Fruit fly (Drosophila melanogaster): ENCODE data around the gene CG31954.
A peak's percentile ranks its signal among the peaks of the same experiment; 100 is the strongest.

Gene CG31954

DNA sequence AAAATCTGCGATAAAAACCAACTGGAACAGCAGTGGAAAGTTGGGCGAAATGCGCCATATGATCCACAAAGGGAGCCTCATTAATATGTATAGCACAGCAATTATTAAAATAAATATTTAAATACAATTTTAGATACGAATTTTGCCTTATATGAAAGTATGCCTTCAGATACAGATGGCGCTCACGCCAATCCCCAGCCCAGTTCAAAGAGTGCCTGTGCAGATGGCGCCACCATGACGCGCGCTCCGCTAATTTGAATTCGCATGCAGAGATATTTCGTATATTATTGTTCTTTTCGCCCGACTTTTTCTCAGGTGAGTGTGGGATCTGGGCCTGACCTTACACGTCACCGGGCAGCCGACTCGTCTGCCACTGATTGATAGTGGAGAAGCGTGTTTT, 37.7 kb downstream of the CG31954 start, which contains the start of gene Pgant4 (continued):
- TF ChIP-seq fd96Cb (tag; optimal IDR thresholded peaks at IDR 0.05) (no peak), CG6791 (GFP tag; IDR thresholded peaks at IDR 0.05; ENCODE audit: partially characterized antibody) (0 out of 3 replicates have a peak, but pooled peaks have one; percentile 44), Xbp1 (GFP tag; optimal IDR thresholded peaks at IDR 0.05) (peak; percentile 80), Sry-δ (GFP tag; optimal IDR thresholded peaks at IDR 0.05) (no peak), mirr (GFP tag; optimal IDR thresholded peaks at IDR 0.05) (no peak), CG31365 (tag; optimal IDR thresholded peaks at IDR 0.05) (peak; percentile 14), ewg (GFP tag; optimal IDR thresholded peaks at IDR 0.05) (no peak), CG4404 (GFP tag; IDR thresholded peaks at IDR 0.05) (no peak), sisA (GFP tag; IDR thresholded peaks at IDR 0.05) (peak; percentile 51), CG3407 (GFP tag; optimal IDR thresholded peaks at IDR 0.05) (no peak), CG33213 (GFP tag; optimal IDR thresholded peaks at IDR 0.05) (peak; percentile 35), Blimp-1 (GFP tag; optimal IDR thresholded peaks at IDR 0.05) (no peak), knrl (GFP tag; IDR thresholded peaks at IDR 0.05; ENCODE audit: partially characterized antibody) (no peak; the same call in 2 of the 3 replicates), Oaz (GFP tag; IDR thresholded peaks at IDR 0.05) (no peak), ftz-f1 (GFP tag; optimal IDR thresholded peaks at IDR 0.05) (peak; percentile 33), unc-4 (GFP tag; IDR thresholded peaks at IDR 0.05; ENCODE audit: partially characterized antibody) (no peak), CG14965 (GFP tag; optimal IDR thresholded peaks at IDR 0.05; ENCODE audit: borderline replicate concordance) (no peak), dan (GFP tag; IDR thresholded peaks at IDR 0.05) (no peak), tap (tag; optimal IDR thresholded peaks at IDR 0.05) (no peak), grau (tag; optimal IDR thresholded peaks at IDR 0.05) (peak; percentile 64), CG9609 (GFP tag; optimal IDR thresholded peaks at IDR 0.05) (peak; percentile 24), cato (GFP tag; optimal IDR thresholded peaks at IDR 0.05; ENCODE audit: borderline replicate concordance) (peak; percentile 3), CG18011 (GFP tag; optimal IDR thresholded peaks at IDR 0.05) (no peak), CG34376 (GFP tag; optimal IDR thresholded peaks at IDR 0.05) (peak; percentile 13), CG14014 (GFP tag; IDR thresholded peaks at IDR 0.05) (peak; percentile 54; the same call in 1 of the 2 replicates), Vsx1 (GFP tag; optimal IDR thresholded peaks at IDR 0.05) (no peak), CG15696 (tag; optimal IDR thresholded peaks at IDR 0.05) (peak; percentile 56), cwo (GFP tag; optimal IDR thresholded peaks at IDR 0.05) (no peak), CG12104 (GFP tag; optimal IDR thresholded peaks at IDR 0.05) (no peak), da (GFP tag; optimal IDR thresholded peaks at IDR 0.05) (no peak), ken (GFP tag; IDR thresholded peaks at IDR 0.05) (peak; percentile 73), CG6654 (GFP tag; optimal IDR thresholded peaks at IDR 0.05) (no peak), org-1 (GFP tag; optimal IDR thresholded peaks at IDR 0.05) (no peak), bcd (GFP tag; optimal IDR thresholded peaks at IDR 0.05) (peak; percentile 31), pan (optimal IDR thresholded peaks at IDR 0.05) (no peak), pan (GFP tag; optimal IDR thresholded peaks at IDR 0.05 in 1 of 2, IDR thresholded peaks at IDR 0.05 in 1 of 2) (peak in 1 of 2 experiments; percentile 76), HLH4C (GFP tag; IDR thresholded peaks at IDR 0.05; ENCODE audit: partially characterized antibody) (no peak), H2.0 (GFP tag; IDR thresholded peaks at IDR 0.05) (peak; percentile 36), CG3281 (GFP tag; optimal IDR thresholded peaks at IDR 0.05) (no peak), CG7963 (GFP tag; IDR thresholded peaks at IDR 0.05; ENCODE audit: partially characterized antibody) (no peak), CG10274 (GFP tag; optimal IDR thresholded peaks at IDR 0.05) (no peak), kay (GFP tag; optimal IDR thresholded peaks at IDR 0.05) (no peak), cad (GFP tag; optimal IDR thresholded peaks at IDR 0.05) (no peak), CG3995 (GFP tag; optimal IDR thresholded peaks at IDR 0.05) (no peak), Opbp (GFP tag; IDR thresholded peaks at IDR 0.05; ENCODE audit: partially characterized antibody) (peak; percentile 42; the same call in 1 of the 3 replicates), H15 (GFP tag; IDR thresholded peaks at IDR 0.05) (peak; percentile 69; the same call in 2 of the 3 replicates), jing (GFP tag; optimal IDR thresholded peaks at IDR 0.05) (no peak), CG14050 (GFP tag; IDR thresholded peaks at IDR 0.05) (no peak; the same call in 2 of the 3 replicates), CG6765 (GFP tag; optimal IDR thresholded peaks at IDR 0.05) (no peak), CG10366 (GFP tag; IDR thresholded peaks at IDR 0.05) (peak; percentile 61)
